Fruit fly (Drosophila melanogaster) whole organism, prepupa: Measurements from ENCODE around the gene CG7945.

Experiments used
- CG10669 ChIP-seq: fragments of 200-800 bp; sonication (Bioruptor generic); optimal IDR thresholded peaks from 3 replicates; lab custom pipeline; 2018; ENCODE audit warnings: missing biosample characterization, mild to moderate bottlenecking, missing genetic modification characterization, moderate library complexity
- CG11762 ChIP-seq: fragments of 200-800 bp; sonication (Bioruptor generic); optimal IDR thresholded peaks from 3 replicates; lab custom pipeline; 2016; ENCODE audit warnings: missing biosample characterization, missing genetic modification characterization; ENCODE audit not compliant: insufficient read depth
- CG15336 ChIP-seq: fragments of 200-800 bp; sonication (Bioruptor generic); IDR thresholded peaks from 2 replicates; pipeline ENCODE4 v1.3.6; 2022; ENCODE audit warnings: missing biosample characterization, missing genetic modification characterization
- CG16779 ChIP-seq: fragments of 200-800 bp; sonication (Bioruptor generic); optimal IDR thresholded peaks from 3 replicates; lab custom pipeline; 2017; ENCODE audit warnings: missing biosample characterization, mild to moderate bottlenecking, missing genetic modification characterization
- CG31627 ChIP-seq: fragments of 200-800 bp; sonication (Bioruptor generic); optimal IDR thresholded peaks from 3 replicates; lab custom pipeline; 2016; ENCODE audit warnings: missing biosample characterization, missing genetic modification characterization
- CG32006 ChIP-seq: fragments of 200-800 bp; sonication (Bioruptor generic); optimal IDR thresholded peaks from 3 replicates; lab custom pipeline; 2017; ENCODE audit warnings: missing biosample characterization, mild to moderate bottlenecking, missing genetic modification characterization
- CG3919 ChIP-seq: fragments of 200-800 bp; sonication (Bioruptor generic); optimal IDR thresholded peaks from 3 replicates; lab custom pipeline; 2016; ENCODE audit warnings: missing biosample characterization, missing genetic modification characterization
- CG4318 ChIP-seq: fragments of 200-800 bp; sonication (Bioruptor generic); optimal IDR thresholded peaks from 3 replicates; lab custom pipeline; 2017; ENCODE audit warnings: missing biosample characterization, mild to moderate bottlenecking, missing genetic modification characterization
- CG6163 ChIP-seq: fragments of 200-800 bp; sonication (Bioruptor generic); IDR thresholded peaks from 3 replicates; pipeline ENCODE4 v1.3.6; 2022; ENCODE audit warnings: missing biosample characterization, missing genetic modification characterization
- CG6792 ChIP-seq: fragments of 200-800 bp; sonication (Bioruptor generic); optimal IDR thresholded peaks from 3 replicates; lab custom pipeline; 2016; ENCODE audit warnings: missing biosample characterization, missing genetic modification characterization
- CG6854 ChIP-seq: fragments of 200-800 bp; sonication (Bioruptor generic); optimal IDR thresholded peaks from 2 replicates; lab custom pipeline; 2017; ENCODE audit warnings: missing biosample characterization, mild to moderate bottlenecking, missing genetic modification characterization
- CG7368 ChIP-seq: fragments of 200-800 bp; sonication (Bioruptor generic); optimal IDR thresholded peaks from 3 replicates; lab custom pipeline; 2016; ENCODE audit warnings: missing biosample characterization, missing genetic modification characterization
- CG8119 ChIP-seq: fragments of 200-800 bp; sonication (Bioruptor generic); IDR thresholded peaks from 3 replicates; pipeline ENCODE4 v1.3.6; 2022; ENCODE audit warnings: missing biosample characterization, missing genetic modification characterization
- Eip75B ChIP-seq: fragments of 200-800 bp; sonication (Bioruptor generic); optimal IDR thresholded peaks from 3 replicates; lab custom pipeline; 2016; ENCODE audit warnings: missing biosample characterization, missing genetic modification characterization
- Eip78C ChIP-seq: fragments of 200-800 bp; sonication (Bioruptor generic); peaks from one replicate; lab custom pipeline; 2016; ENCODE audit warnings: missing biosample characterization, missing genetic modification characterization
- Hr39 ChIP-seq: fragments of 200-800 bp; sonication (Bioruptor generic); optimal IDR thresholded peaks from 2 replicates; lab custom pipeline; 2016; ENCODE audit warnings: missing biosample characterization, missing genetic modification characterization
- Hr4 ChIP-seq: fragments of 200-800 bp; sonication (Bioruptor generic); optimal IDR thresholded peaks from 3 replicates; lab custom pipeline; 2016; ENCODE audit warnings: missing biosample characterization, missing genetic modification characterization
- Lpt ChIP-seq: fragments of 200-800 bp; sonication (Bioruptor generic); optimal IDR thresholded peaks from 3 replicates; lab custom pipeline; 2016; ENCODE audit warnings: missing biosample characterization, missing genetic modification characterization
- Met ChIP-seq: fragments of 200-800 bp; sonication (Bioruptor generic); optimal IDR thresholded peaks from 3 replicates; lab custom pipeline; 2016; ENCODE audit warnings: missing biosample characterization, missing genetic modification characterization
- Sox14 ChIP-seq: fragments of 200-800 bp; sonication (Bioruptor generic); optimal IDR thresholded peaks from 3 replicates; lab custom pipeline; 2016; ENCODE audit warnings: missing biosample characterization, missing genetic modification characterization
- achi ChIP-seq: fragments of 200-800 bp; sonication (Bioruptor generic); optimal IDR thresholded peaks from 3 replicates; lab custom pipeline; 2016; ENCODE audit warnings: missing biosample characterization, missing genetic modification characterization
- dac ChIP-seq: fragments of 200-800 bp; sonication (Bioruptor generic); optimal IDR thresholded peaks from 2 replicates; lab custom pipeline; 2017; ENCODE audit warnings: missing biosample characterization, mild to moderate bottlenecking, missing genetic modification characterization
- dsx ChIP-seq: fragments of 200-800 bp; optimal IDR thresholded peaks from 3 replicates; lab custom pipeline; 2019; ENCODE audit warnings: missing biosample characterization, mild to moderate bottlenecking, missing genetic modification characterization, moderate library complexity; ENCODE audit not compliant: poor library complexity, severe bottlenecking
- eg ChIP-seq: fragments of 200-800 bp; sonication (Bioruptor generic); IDR thresholded peaks from 3 replicates; pipeline ENCODE4 v1.3.6; 2022; ENCODE audit warnings: missing biosample characterization, missing genetic modification characterization
- esn ChIP-seq: fragments of 200-800 bp; sonication (Bioruptor generic); optimal IDR thresholded peaks from 2 replicates; lab custom pipeline; 2016; ENCODE audit warnings: missing biosample characterization, mild to moderate bottlenecking, missing genetic modification characterization, moderate library complexity
- fd85E ChIP-seq: fragments of 200-800 bp; sonication (Bioruptor generic); optimal IDR thresholded peaks from 3 replicates; lab custom pipeline; 2016; ENCODE audit warnings: missing biosample characterization, missing genetic modification characterization
- fkh ChIP-seq: fragments of 200-800 bp; sonication (Bioruptor generic); optimal IDR thresholded peaks from 3 replicates; lab custom pipeline; 2017; ENCODE audit warnings: missing biosample characterization, mild to moderate bottlenecking, missing genetic modification characterization, moderate library complexity
- salr ChIP-seq, 2 experiments: fragments of 200-800 bp; sonication (Bioruptor generic); optimal IDR thresholded peaks; 3 replicates each; lab custom pipeline; 2016 to 2018; ENCODE audit warnings: missing biosample characterization in 2 of 2, missing genetic modification characterization in 2 of 2, mild to moderate bottlenecking in 1 of 2
- topi ChIP-seq: fragments of 200-800 bp; sonication (Bioruptor generic); optimal IDR thresholded peaks from 3 replicates; lab custom pipeline; 2016; ENCODE audit warnings: missing biosample characterization, missing genetic modification characterization
- vri ChIP-seq: fragments of 200-800 bp; sonication (Bioruptor generic); optimal IDR thresholded peaks from 3 replicates; lab custom pipeline; 2016; ENCODE audit warnings: missing biosample characterization, mild to moderate bottlenecking, missing genetic modification characterization

CG7945 gene

dm6 chr3L:15501646-15501972 lies 22.3 kb downstream of the CG7945 start:
- TF ChIP-seq Met (GFP tag; lab: Kevin White, UChicago) (no peak), Eip78C (GFP tag; lab: Kevin White, UChicago) (peak; percentile 47), fkh (GFP tag; lab: Kevin White, UChicago) (no peak), eg (GFP tag; lab: Robert Waterston, UW) (0 out of 3 replicates have a peak, but pooled peaks have one; percentile 12)
- TF ChIP-seq, all 60 proteins: peak for 2

DNA sequence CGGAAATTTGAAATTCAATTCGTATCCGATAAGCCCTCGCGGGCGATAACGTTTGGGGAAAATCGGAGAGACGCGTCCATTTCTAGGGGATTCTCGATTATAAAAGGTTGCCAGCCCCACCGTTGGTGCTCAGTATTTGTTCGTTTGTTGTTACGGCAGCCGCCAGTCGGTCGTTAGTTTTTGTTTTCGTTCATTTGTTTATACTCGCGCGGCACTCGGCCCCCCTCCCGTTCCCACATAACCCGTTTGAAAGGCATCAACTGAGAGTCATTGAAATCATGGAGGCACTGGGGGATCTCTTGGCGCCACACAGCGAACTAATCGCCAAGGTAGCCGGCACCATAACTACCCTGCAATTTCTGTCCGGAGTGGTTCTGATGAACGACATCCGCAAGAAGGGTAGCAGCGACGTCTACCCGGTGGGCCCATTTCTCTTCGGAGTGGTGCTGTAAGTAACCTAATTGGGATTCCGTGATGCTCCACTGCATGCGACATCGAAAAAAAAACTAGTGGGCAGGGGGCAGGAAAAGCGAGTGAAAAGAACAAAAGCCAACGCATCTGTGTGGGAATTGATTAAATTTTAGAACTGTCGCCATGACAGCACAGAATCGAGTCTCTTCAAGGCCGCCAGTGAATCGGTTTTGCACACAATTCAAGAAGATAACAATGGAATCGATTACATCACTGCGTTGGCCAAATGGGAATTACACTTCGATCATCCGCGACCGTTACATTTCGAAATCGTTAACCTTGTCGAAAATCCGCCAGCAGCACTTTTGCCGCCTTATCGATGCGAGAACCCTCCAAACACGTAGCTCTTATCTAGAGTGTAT lies 22.9 kb downstream of the CG7945 start, which contains the start of gene CG7272:
Gene CG7272 (plus strand): TSS at position 126 of the 833 bp plus-strand sequence.
- TF ChIP-seq Sox14 (peak; percentile 60), CG6163 (GFP tag; lab: Robert Waterston, UW) (peak; percentile 48; the same call in 2 of the 3 replicates), CG16779 (tag; lab: Kevin White, UChicago) (no peak), CG4318 (GFP tag; lab: Kevin White, UChicago) (no peak), fkh (GFP tag; lab: Kevin White, UChicago) (peak; percentile 85), achi (no peak), CG15336 (peak; percentile 15; the same call in 1 of the 2 replicates), CG3919 (GFP tag; lab: Kevin White, UChicago) (peak; percentile 51), topi (peak; percentile 7), CG31627 (GFP tag; lab: Kevin White, UChicago) (no peak), eg (GFP tag; lab: Robert Waterston, UW) (no peak; the same call in 1 of the 3 replicates), CG11762 (GFP tag; lab: Kevin White, UChicago) (no peak), CG7368 (GFP tag; lab: Kevin White, UChicago) (no peak), CG32006 (GFP tag; lab: Kevin White, UChicago) (peak; percentile 38), dsx (GFP tag; lab: Kevin White, UChicago) (no peak), salr (GFP tag; optimal IDR thresholded peaks at IDR 0.05; lab: Kevin White, UChicago) (no peak), CG8119 (GFP tag; lab: Robert Waterston, UW) (peak; percentile 25; the same call in 1 of the 3 replicates), Eip75B (GFP tag; lab: Kevin White, UChicago) (no peak), CG10669 (no peak), vri (peak; percentile 26), Eip78C (GFP tag; lab: Kevin White, UChicago) (peak; percentile 68), fd85E (GFP tag; lab: Kevin White, UChicago) (no peak), Lpt (peak; percentile 28), Hr4 (GFP tag; lab: Kevin White, UChicago) (peak; percentile 0)
- TF ChIP-seq, all 60 proteins: peak for 12

- TF ChIP-seq Hr39, result no peak
Observed at dm6 chr3L:15498745-15499144, 25.2 kb downstream of the CG7945 start, which contains the start of gene CG7275. Gene CG7275, plus strand, starts transcription at chr3L:15498959.

DNA sequence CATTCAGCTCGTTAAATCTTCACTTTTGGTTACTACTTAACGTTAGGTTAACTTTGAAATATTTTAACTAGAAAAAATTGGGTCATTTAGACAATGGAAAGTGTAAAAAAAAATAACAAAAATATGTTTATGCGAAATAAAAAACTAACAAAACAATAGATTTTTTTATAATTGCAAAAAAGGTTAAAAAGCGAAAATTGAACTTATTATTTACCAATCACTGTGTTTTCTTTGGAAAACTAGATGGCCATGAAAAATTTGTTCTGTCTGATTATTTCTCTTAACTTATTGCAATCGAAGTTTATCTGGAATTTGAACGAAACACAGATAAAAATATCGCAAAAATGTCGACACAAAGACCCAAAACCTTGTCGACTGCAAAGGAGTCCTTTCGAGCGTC lies 26.0 kb downstream of the CG7945 start, which contains the start of gene CG7276:
Gene CG7276 (plus strand): TSS at position 301 of the 400 bp plus-strand sequence.
- TF ChIP-seq esn (GFP tag; lab: Kevin White, UChicago) (no peak), Lpt (no peak), Hr39 (no peak), vri (no peak), CG6792 (no peak), salr (GFP tag; optimal IDR thresholded peaks at IDR 0.05; lab: Kevin White, UChicago) (no peak), CG6854 (no peak)

DNA sequence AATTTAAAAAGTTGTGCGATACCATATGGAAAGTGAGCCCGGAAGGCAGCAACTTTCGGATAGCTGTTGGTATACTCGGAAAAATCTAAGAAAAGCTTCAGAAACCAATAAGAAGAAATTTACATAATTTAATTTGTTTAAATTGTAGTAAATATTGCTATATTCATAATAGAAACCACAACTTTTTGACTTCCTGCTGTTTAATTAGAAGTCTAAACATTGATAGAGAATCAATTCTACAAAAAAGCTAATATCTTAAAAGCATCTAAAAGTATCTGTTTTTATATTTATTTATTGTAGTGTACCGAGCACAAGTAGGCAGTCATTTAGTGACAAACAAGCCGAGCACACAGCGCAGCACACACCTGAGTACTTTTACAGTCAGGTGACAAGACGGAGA lies 27.7 kb downstream of the CG7945 start, which contains the start of gene CG13455:
Gene CG13455 (plus strand): TSS at position 301 of the 400 bp plus-strand sequence.
- TF ChIP-seq achi (no peak), dac (GFP tag; lab: Kevin White, UChicago) (no peak), CG10669 (no peak), esn (GFP tag; lab: Kevin White, UChicago) (no peak)
